Worm (Caenorhabditis elegans): Measurements from ENCODE around the gene nrde-1.

ce11 chrIII:3738331-3738730 lies 25.1 kb downstream of the nrde-1 start:
- TF ChIP-seq unc-62 (GFP tag; optimal IDR thresholded peaks at IDR 0.05) (no peak), pha-4 (tag; optimal IDR thresholded peaks at IDR 0.05) (no peak), elt-3 (tag; optimal IDR thresholded peaks at IDR 0.05) (no peak), M03D4.4 (tag; optimal IDR thresholded peaks at IDR 0.05) (no peak), nhr-76 (tag; optimal IDR thresholded peaks at IDR 0.05) (no peak), lin-13 (tag; optimal IDR thresholded peaks at IDR 0.05) (no peak)

Measured in whole organism, mixed stage, embryonic.